Worm (Caenorhabditis elegans) whole organism, L4 larva: ENCODE measurements around the gene Y50D4A.6.
A peak's percentile ranks its signal among the peaks of the same experiment; 100 is the strongest.

ENCODE experiments used
- D1046.2 ChIP-seq: fragments of 200-800 bp; sonication (Bioruptor generic); IDR thresholded peaks from 2 replicates; pipeline ENCODE4 v1.3.6; 2022; ENCODE audit warnings: missing genetic modification characterization, missing compliant biosample characterization
- F10B5.3 ChIP-seq: sonication (generic microtip); optimal IDR thresholded peaks from 2 replicates; lab custom pipeline; 2016; ENCODE audit warnings: mild to moderate bottlenecking, missing genetic modification characterization, missing compliant biosample characterization
- F26F4.8 ChIP-seq: fragments of 200-800 bp; sonication (Bioruptor generic); conservative IDR thresholded peaks from 2 replicates; pipeline ENCODE4 v1.3.6; 2022; ENCODE audit warnings: missing genetic modification characterization, missing compliant biosample characterization
- R02D3.7 ChIP-seq: fragments of 150-350 bp; sonication (generic microtip); optimal IDR thresholded peaks from 3 replicates; lab custom pipeline; 2014; ENCODE audit warnings: missing biosample characterization, missing genetic modification characterization
- T26A8.4 ChIP-seq: fragments of 200-800 bp; sonication (Bioruptor generic); IDR thresholded peaks from 2 replicates; pipeline ENCODE4 v1.3.6; 2022; ENCODE audit warnings: missing genetic modification characterization, missing compliant biosample characterization
- aha-1 ChIP-seq: fragments of 150-350 bp; peaks from one replicate; lab custom pipeline; 2014; ENCODE audit warnings: missing biosample characterization, missing genetic modification characterization
- ceh-28 ChIP-seq: fragments of 150-350 bp; optimal IDR thresholded peaks from 2 replicates; lab custom pipeline; 2014; ENCODE audit warnings: missing biosample characterization, missing genetic modification reagents, missing genetic modification characterization
- ceh-82 ChIP-seq: sonication (generic microtip); optimal IDR thresholded peaks from 2 replicates; lab custom pipeline; 2017; ENCODE audit warnings: missing biosample characterization, missing genetic modification characterization
- ctbp-1 ChIP-seq: fragments of 200-800 bp; sonication (Bioruptor generic); IDR thresholded peaks from 2 replicates; pipeline ENCODE4 v1.3.6; 2022; ENCODE audit warnings: missing genetic modification reagents, missing genetic modification characterization, missing compliant biosample characterization
- daf-12 ChIP-seq: fragments of 150-350 bp; optimal IDR thresholded peaks from 2 replicates; lab custom pipeline; 2014; ENCODE audit warnings: missing biosample characterization, missing genetic modification reagents, missing genetic modification characterization
- daf-19 ChIP-seq: fragments of 200-800 bp; sonication (Bioruptor generic); conservative IDR thresholded peaks from 2 replicates; pipeline ENCODE4 v1.3.6; 2022; ENCODE audit warnings: missing genetic modification characterization, missing compliant biosample characterization
- daf-8 ChIP-seq: fragments of 200-800 bp; sonication (Bioruptor generic); IDR thresholded peaks from 2 replicates; pipeline ENCODE4 v1.3.6; 2022; ENCODE audit warnings: missing genetic modification characterization, missing compliant biosample characterization
- dmd-9 ChIP-seq: fragments of 200-800 bp; sonication (Bioruptor generic); IDR thresholded peaks from 2 replicates; pipeline ENCODE4 v1.3.6; 2022; ENCODE audit warnings: missing genetic modification reagents, missing genetic modification characterization, missing compliant biosample characterization
- dve-1 ChIP-seq: sonication (generic microtip); optimal IDR thresholded peaks from 2 replicates; lab custom pipeline; 2017; ENCODE audit warnings: antibody characterized with exemption, mild to moderate bottlenecking, missing genetic modification characterization, missing compliant biosample characterization; ENCODE audit not compliant: insufficient read depth
- egl-27 ChIP-seq: sonication (generic microtip); optimal IDR thresholded peaks from 3 replicates; lab custom pipeline; 2017; ENCODE audit warnings: missing biosample characterization, missing genetic modification reagents, missing genetic modification characterization
- gei-8 ChIP-seq: fragments of 200-800 bp; sonication (Bioruptor generic); optimal IDR thresholded peaks from 2 replicates; lab custom pipeline; 2018; ENCODE audit warnings: mild to moderate bottlenecking, missing genetic modification characterization, missing compliant biosample characterization
- hif-1 ChIP-seq, 2 experiments: sonication (generic microtip); optimal IDR thresholded peaks; 2 replicates each; lab custom pipeline; 2016 to 2017; ENCODE audit warnings: missing compliant biosample characterization in 2 of 2, missing genetic modification characterization in 2 of 2, missing genetic modification reagents in 2 of 2, missing genotype in 2 of 2, mild to moderate bottlenecking in 1 of 2
- hlh-30 ChIP-seq: sonication (generic microtip); optimal IDR thresholded peaks from 2 replicates; lab custom pipeline; 2017; ENCODE audit warnings: antibody characterized with exemption, mild to moderate bottlenecking, missing genetic modification characterization, missing compliant biosample characterization; ENCODE audit not compliant: insufficient read depth
- jun-1 ChIP-seq: fragments of 150-350 bp; optimal IDR thresholded peaks from 2 replicates; lab custom pipeline; 2014; ENCODE audit warnings: missing biosample characterization, missing genetic modification reagents, missing genetic modification characterization
- lin-1 ChIP-seq: fragments of 200-800 bp; sonication (Bioruptor generic); IDR thresholded peaks from 2 replicates; pipeline ENCODE4 v1.3.6; 2022; ENCODE audit warnings: missing genetic modification reagents, missing genetic modification characterization, missing compliant biosample characterization
- lin-13 ChIP-seq: fragments of 150-350 bp; optimal IDR thresholded peaks from 2 replicates; lab custom pipeline; 2014; ENCODE audit warnings: missing biosample characterization, missing genetic modification reagents, missing genetic modification characterization
- lin-29 ChIP-seq: fragments of 200-800 bp; sonication (Bioruptor generic); IDR thresholded peaks from 2 replicates; pipeline ENCODE4 v1.3.6; 2022; ENCODE audit warnings: missing genetic modification reagents, missing genetic modification characterization, missing compliant biosample characterization
- lin-38 ChIP-seq: fragments of 200-800 bp; sonication (Bioruptor generic); IDR thresholded peaks from 2 replicates; pipeline ENCODE4 v1.3.6; 2022; ENCODE audit warnings: missing genetic modification reagents, missing genetic modification characterization, missing compliant biosample characterization
- lir-3 ChIP-seq: sonication (generic microtip); optimal IDR thresholded peaks from 2 replicates; lab custom pipeline; 2016; ENCODE audit warnings: mild to moderate bottlenecking, missing genetic modification characterization, missing compliant biosample characterization
- lsy-2 ChIP-seq, 2 experiments: fragments of 150-350 bp in 1 of 2; sonication (generic microtip) in 1 of 2; optimal IDR thresholded peaks; 2 replicates each; lab custom pipeline; 2014 to 2017; ENCODE audit warnings: missing biosample characterization in 2 of 2, missing genetic modification characterization in 2 of 2
- madf-9 ChIP-seq: fragments of 200-800 bp; sonication (Bioruptor generic); conservative IDR thresholded peaks from 2 replicates; pipeline ENCODE4 v1.3.6; 2022; ENCODE audit warnings: missing genetic modification reagents, missing genetic modification characterization, missing compliant biosample characterization
- mdl-1 ChIP-seq, 2 experiments: fragments of 150-350 bp in 1 of 2; sonication (generic microtip) in 1 of 2; optimal IDR thresholded peaks; 2 replicates each; lab custom pipeline; 2014 to 2017; ENCODE audit warnings: missing biosample characterization in 2 of 2, missing genetic modification characterization in 2 of 2
- mep-1 ChIP-seq: fragments of 150-350 bp; sonication (generic microtip); optimal IDR thresholded peaks from 3 replicates; lab custom pipeline; 2014; ENCODE audit warnings: missing biosample characterization, missing genetic modification characterization
- mes-2 ChIP-seq: sonication (generic microtip); optimal IDR thresholded peaks from 2 replicates; lab custom pipeline; 2016; ENCODE audit warnings: missing genotype, mild to moderate bottlenecking, missing genetic modification characterization, missing compliant biosample characterization; ENCODE audit not compliant: poor library complexity, severe bottlenecking
- mxl-2 ChIP-seq: fragments of 200-800 bp; sonication (Bioruptor generic); conservative IDR thresholded peaks from 2 replicates; pipeline ENCODE4 v1.3.6; 2022; ENCODE audit warnings: missing genetic modification reagents, missing genetic modification characterization, missing compliant biosample characterization
- mxl-3 ChIP-seq: fragments of 200-800 bp; sonication (Bioruptor generic); optimal IDR thresholded peaks from 2 replicates; lab custom pipeline; 2018; ENCODE audit warnings: mild to moderate bottlenecking, missing genetic modification characterization, missing compliant biosample characterization
- nhr-11 ChIP-seq: fragments of 150-350 bp; optimal IDR thresholded peaks from 2 replicates; lab custom pipeline; 2014; ENCODE audit warnings: missing biosample characterization, missing genetic modification characterization
- nhr-111 ChIP-seq: fragments of 200-800 bp; sonication (Bioruptor generic); optimal IDR thresholded peaks from 2 replicates; lab custom pipeline; 2018; ENCODE audit warnings: mild to moderate bottlenecking, missing genetic modification characterization, missing compliant biosample characterization
- nhr-237 ChIP-seq: sonication (generic microtip); optimal IDR thresholded peaks from 2 replicates; lab custom pipeline; 2017; ENCODE audit warnings: missing biosample characterization, missing genetic modification characterization
- nhr-28 ChIP-seq: fragments of 150-350 bp; optimal IDR thresholded peaks from 2 replicates; lab custom pipeline; 2014; ENCODE audit warnings: missing biosample characterization, missing genetic modification characterization
- nhr-42 ChIP-seq: fragments of 200-800 bp; sonication (Bioruptor generic); IDR thresholded peaks from 2 replicates; pipeline ENCODE4 v1.3.6; 2022; ENCODE audit warnings: missing genetic modification characterization, missing compliant biosample characterization
- nhr-6 ChIP-seq: fragments of 150-350 bp; optimal IDR thresholded peaks from 2 replicates; lab custom pipeline; 2014; ENCODE audit warnings: missing biosample characterization, missing genetic modification characterization
- php-3 ChIP-seq: fragments of 200-800 bp; sonication (Bioruptor generic); IDR thresholded peaks from 2 replicates; pipeline ENCODE4 v1.3.6; 2022; ENCODE audit warnings: missing genetic modification reagents, missing genetic modification characterization, missing compliant biosample characterization
- rbr-2 ChIP-seq: sonication (generic microtip); optimal IDR thresholded peaks from 2 replicates; lab custom pipeline; 2016; ENCODE audit warnings: missing genotype, missing genetic modification characterization, missing compliant biosample characterization
- saeg-2 ChIP-seq: fragments of 200-800 bp; sonication (Bioruptor generic); IDR thresholded peaks from 2 replicates; pipeline ENCODE4 v1.3.6; 2022; ENCODE audit warnings: missing genetic modification reagents, missing genetic modification characterization, missing compliant biosample characterization
- set-16 ChIP-seq: fragments of 200-800 bp; sonication (Bioruptor generic); IDR thresholded peaks from 2 replicates; pipeline ENCODE4 v1.3.6; 2022; ENCODE audit warnings: missing genetic modification reagents, missing genetic modification characterization, missing compliant biosample characterization
- snpc-1.2 ChIP-seq: fragments of 200-800 bp; sonication (Bioruptor generic); IDR thresholded peaks from 2 replicates; pipeline ENCODE4 v1.3.6; 2022; ENCODE audit warnings: missing genetic modification reagents, missing genetic modification characterization, missing compliant biosample characterization
- spr-1 ChIP-seq: sonication (generic microtip); optimal IDR thresholded peaks from 2 replicates; lab custom pipeline; 2016; ENCODE audit warnings: mild to moderate bottlenecking, missing genetic modification characterization, missing compliant biosample characterization
- tra-1 ChIP-seq: fragments of 200-800 bp; sonication (Bioruptor generic); IDR thresholded peaks from 2 replicates; pipeline ENCODE4 v1.3.6; 2022; ENCODE audit warnings: missing genetic modification reagents, missing genetic modification characterization, missing compliant biosample characterization
- unc-62 ChIP-seq, 3 experiments: fragments of 150-350 bp in 1 of 3; sonication (generic microtip); optimal IDR thresholded peaks in 2 of 3; peaks in 1 of 3; 1 replicate in 1 of 3; 2 replicates in 2 of 3; lab custom pipeline; 2014 to 2017; ENCODE audit warnings: missing biosample characterization in 3 of 3, missing genetic modification characterization in 3 of 3, missing genetic modification reagents in 3 of 3, missing genotype in 1 of 3
- vab-7 ChIP-seq: fragments of 200-800 bp; sonication (Bioruptor generic); IDR thresholded peaks from 2 replicates; pipeline ENCODE4 v1.3.6; 2022; ENCODE audit warnings: missing genetic modification reagents, missing genetic modification characterization, missing compliant biosample characterization
- zag-1 ChIP-seq: fragments of 150-350 bp; optimal IDR thresholded peaks from 2 replicates; lab custom pipeline; 2014; ENCODE audit warnings: missing biosample characterization, missing genetic modification characterization
- zip-11 ChIP-seq: fragments of 200-800 bp; sonication (Bioruptor generic); IDR thresholded peaks from 2 replicates; pipeline ENCODE4 v1.3.6; 2022; ENCODE audit warnings: missing genetic modification characterization, missing compliant biosample characterization
- ztf-7 ChIP-seq: fragments of 150-350 bp; optimal IDR thresholded peaks from 2 replicates; lab custom pipeline; 2014; ENCODE audit warnings: missing biosample characterization, missing genetic modification characterization

Gene Y50D4A.6

ce11 chrV:1154472-1155278 lies 44.4 kb downstream of the Y50D4A.6 start:
- TF ChIP-seq php-3 (no peak), nhr-237 (tag; lab: Kevin White, UChicago) (no peak), madf-9 (GFP tag; lab: Robert Waterston, UW) (no peak), lsy-2 (tag; optimal IDR thresholded peaks at IDR 0.05; lab: Kevin White, UChicago) (peak in 1 of 2 experiments; percentile 20), daf-12 (tag; lab: Kevin White, UChicago) (no peak), lin-1 (GFP tag; lab: Robert Waterston, UW) (no peak), mdl-1 (tag; optimal IDR thresholded peaks at IDR 0.05; lab: Kevin White, UChicago) (no peak), zip-11 (GFP tag; lab: Robert Waterston, UW) (no peak), daf-8 (GFP tag; lab: Robert Waterston, UW) (no peak), nhr-6 (tag; lab: Kevin White, UChicago) (peak; percentile 6), F26F4.8 (GFP tag; lab: Robert Waterston, UW) (no peak), hlh-30 (tag; lab: Kevin White, UChicago) (peak; percentile 55), unc-62 (GFP tag; optimal IDR thresholded peaks at IDR 0.05 in 1 of 2; lab: Kevin White, UChicago) (peak in 1 of 2 experiments; percentile 41), unc-62 (tag; optimal IDR thresholded peaks at IDR 0.05; lab: Kevin White, UChicago) (no peak), ceh-82 (tag; lab: Kevin White, UChicago) (no peak), nhr-111 (GFP tag; lab: Kevin White, UChicago) (peak; percentile 30), nhr-11 (tag; lab: Kevin White, UChicago) (no peak), ctbp-1 (GFP tag; lab: Robert Waterston, UW) (no peak; the same call in 1 of the 2 replicates), dmd-9 (GFP tag; lab: Robert Waterston, UW) (no peak), aha-1 (tag; lab: Kevin White, UChicago) (peak; percentile 98), lir-3 (tag; lab: Kevin White, UChicago) (no peak), egl-27 (no peak), mxl-3 (GFP tag; lab: Kevin White, UChicago) (peak; percentile 36), D1046.2 (GFP tag; lab: Robert Waterston, UW) (no peak), zag-1 (tag; lab: Kevin White, UChicago) (no peak), snpc-1.2 (no peak), mes-2 (peak; percentile 33), vab-7 (GFP tag; lab: Robert Waterston, UW) (no peak), lin-13 (GFP tag; lab: Kevin White, UChicago) (no peak), dve-1 (tag; lab: Kevin White, UChicago) (no peak), T26A8.4 (peak; percentile 35; the same call in 1 of the 2 replicates), rbr-2 (tag; lab: Kevin White, UChicago) (no peak), mep-1 (tag; lab: Kevin White, UChicago) (no peak), F10B5.3 (tag; lab: Kevin White, UChicago) (no peak), jun-1 (tag; lab: Kevin White, UChicago) (no peak), lin-38 (GFP tag; lab: Robert Waterston, UW) (peak; percentile 51), spr-1 (tag; lab: Kevin White, UChicago) (no peak), lin-29 (GFP tag; lab: Robert Waterston, UW) (0 out of 2 replicates have a peak, but pooled peaks have one; percentile 33), set-16 (GFP tag; lab: Robert Waterston, UW) (peak; percentile 60), tra-1 (GFP tag; lab: Robert Waterston, UW) (peak; percentile 37; the same call in 1 of the 2 replicates), gei-8 (GFP tag; lab: Kevin White, UChicago) (no peak), hif-1 (tag; optimal IDR thresholded peaks at IDR 0.05; lab: Kevin White, UChicago) (peak in 1 of 2 experiments; percentile 5), mxl-2 (no peak; the same call in 1 of the 2 replicates), R02D3.7 (tag; lab: Kevin White, UChicago) (no peak), ztf-7 (tag; lab: Kevin White, UChicago) (no peak), nhr-28 (tag; lab: Kevin White, UChicago) (peak; percentile 23), nhr-42 (GFP tag; lab: Robert Waterston, UW) (no peak), daf-19 (GFP tag; lab: Robert Waterston, UW) (no peak), ceh-28 (no peak), saeg-2 (GFP tag; lab: Robert Waterston, UW) (no peak)
